Fruit fly (Drosophila melanogaster): ENCODE results near the gene fon.

fon gene

dm6 chr2L:19404804-19405203 is 18.8 kb upstream of the fon start:
- TF ChIP-seq CG32121 (GFP tag; IDR thresholded peaks at IDR 0.05) (0 out of 2 replicates have a peak, but pooled peaks have one; percentile 39), CG8301 (tag; optimal IDR thresholded peaks at IDR 0.05) (no peak)

- no peak for TF ChIP-seq gl (tag; optimal IDR thresholded peaks at IDR 0.05)
- no peak for TF ChIP-seq CG8159 (tag; optimal IDR thresholded peaks at IDR 0.05)
- peak; percentile 17; the same call in 1 of the 2 replicates for TF ChIP-seq CG32121 (GFP tag; IDR thresholded peaks at IDR 0.05)
- TF ChIP-seq CG8301 (tag; optimal IDR thresholded peaks at IDR 0.05) = no peak
- no peak for TF ChIP-seq CG15710 (tag; optimal IDR thresholded peaks at IDR 0.05)
Observed at dm6 chr2L:19403398-19403797, 17.4 kb upstream of the fon start.

dm6 chr2L:19402667-19403066 is 16.7 kb upstream of the fon start:
- TF ChIP-seq CG12605 (GFP tag; IDR thresholded peaks at IDR 0.05) (no peak), CG9948 (tag; optimal IDR thresholded peaks at IDR 0.05) (no peak), Ets98B (GFP tag; IDR thresholded peaks at IDR 0.05) (no peak), CG34367 (tag; optimal IDR thresholded peaks at IDR 0.05) (no peak), fd96Ca (GFP tag; IDR thresholded peaks at IDR 0.05) (no peak), CG4496 (GFP tag; IDR thresholded peaks at IDR 0.05) (no peak), CG8159 (tag; optimal IDR thresholded peaks at IDR 0.05) (no peak), rn (GFP tag; IDR thresholded peaks at IDR 0.05) (no peak), CG15710 (tag; optimal IDR thresholded peaks at IDR 0.05) (no peak)

dm6 chr2L:19401914-19402313 is 15.9 kb upstream of the fon start:
- TF ChIP-seq fd96Ca (GFP tag; IDR thresholded peaks at IDR 0.05) = no peak

dm6 chr2L:19398317-19399234 is 12.6 kb upstream of the fon start, which contains the start of gene CG17544:
Gene CG17544, minus strand, starts transcription at chr2L:19398493.
- TF ChIP-seq fd96Ca (GFP tag; IDR thresholded peaks at IDR 0.05) (peak; percentile 66), rn (GFP tag; IDR thresholded peaks at IDR 0.05) (no peak; the same call in 1 of the 2 replicates), Pif1A (GFP tag; optimal IDR thresholded peaks at IDR 0.05) (peak; percentile 41), CG8301 (tag; optimal IDR thresholded peaks at IDR 0.05) (peak; percentile 51), CG12605 (GFP tag; IDR thresholded peaks at IDR 0.05) (peak; percentile 76), CG34367 (tag; optimal IDR thresholded peaks at IDR 0.05) (peak; percentile 63), CG32121 (GFP tag; IDR thresholded peaks at IDR 0.05) (peak; percentile 49; the same call in 1 of the 2 replicates), Snoo (tag; optimal IDR thresholded peaks at IDR 0.05) (peak; percentile 83), CG14655 (GFP tag; optimal IDR thresholded peaks at IDR 0.05) (peak; percentile 88), CG15710 (tag; optimal IDR thresholded peaks at IDR 0.05) (peak; percentile 83), CG13204 (GFP tag; optimal IDR thresholded peaks at IDR 0.05) (peak; percentile 71), D1 (tag; optimal IDR thresholded peaks at IDR 0.05) (no peak), CG10348 (GFP tag; IDR thresholded peaks at IDR 0.05) (no peak), Ets98B (GFP tag; IDR thresholded peaks at IDR 0.05) (peak; percentile 46), CG8159 (tag; optimal IDR thresholded peaks at IDR 0.05) (peak; percentile 85), gl (tag; optimal IDR thresholded peaks at IDR 0.05) (no peak), CG17806 (tag; optimal IDR thresholded peaks at IDR 0.05) (peak; percentile 77), CG9948 (tag; optimal IDR thresholded peaks at IDR 0.05) (peak; percentile 84), CG4496 (GFP tag; IDR thresholded peaks at IDR 0.05) (peak; percentile 56; the same call in 2 of the 3 replicates), Pif1B (GFP tag; optimal IDR thresholded peaks at IDR 0.05) (no peak), EcR (GFP tag; optimal IDR thresholded peaks at IDR 0.05) (no peak)

- no peak for TF ChIP-seq Ets98B (GFP tag; IDR thresholded peaks at IDR 0.05)
- TF ChIP-seq D1 (tag; optimal IDR thresholded peaks at IDR 0.05) = no peak
- no peak for TF ChIP-seq EcR (GFP tag; optimal IDR thresholded peaks at IDR 0.05)
- TF ChIP-seq gl (tag; optimal IDR thresholded peaks at IDR 0.05) = no peak
- TF ChIP-seq CG12605 (GFP tag; IDR thresholded peaks at IDR 0.05) = peak; percentile 66
- peak; percentile 38 for TF ChIP-seq CG9948 (tag; optimal IDR thresholded peaks at IDR 0.05)
- no peak for TF ChIP-seq Pif1B (GFP tag; optimal IDR thresholded peaks at IDR 0.05)
- peak; percentile 44 for TF ChIP-seq CG15710 (tag; optimal IDR thresholded peaks at IDR 0.05)
- TF ChIP-seq CG32121 (GFP tag; IDR thresholded peaks at IDR 0.05) = no peak
- no peak for TF ChIP-seq CG10348 (GFP tag; IDR thresholded peaks at IDR 0.05)
- TF ChIP-seq rn (GFP tag; IDR thresholded peaks at IDR 0.05) = no peak
- TF ChIP-seq fd96Ca (GFP tag; IDR thresholded peaks at IDR 0.05) = no peak
- TF ChIP-seq CG8159 (tag; optimal IDR thresholded peaks at IDR 0.05) = peak; percentile 48
- TF ChIP-seq Snoo (tag; optimal IDR thresholded peaks at IDR 0.05) = peak; percentile 61
- peak; percentile 60 for TF ChIP-seq Pif1A (GFP tag; optimal IDR thresholded peaks at IDR 0.05)
- no peak for TF ChIP-seq CG34367 (tag; optimal IDR thresholded peaks at IDR 0.05)
- TF ChIP-seq CG17806 (tag; optimal IDR thresholded peaks at IDR 0.05) = peak; percentile 27
- TF ChIP-seq CG8301 (tag; optimal IDR thresholded peaks at IDR 0.05) = peak; percentile 50
- 0 out of 3 replicates have a peak, but pooled peaks have one; percentile 18 for TF ChIP-seq CG4496 (GFP tag; IDR thresholded peaks at IDR 0.05)
- peak; percentile 69 for TF ChIP-seq CG14655 (GFP tag; optimal IDR thresholded peaks at IDR 0.05)
- TF ChIP-seq CG13204 (GFP tag; optimal IDR thresholded peaks at IDR 0.05) = no peak
Observed at dm6 chr2L:19397617-19398316, 11.8 kb upstream of the fon start.
